Fruit fly (Drosophila melanogaster) whole organism, embryonic: Measurements from ENCODE around the gene CG15764.

Source experiments
- Atf-2 ChIP-seq: fragments of 200-800 bp; sonication (Bioruptor generic); optimal IDR thresholded peaks from 2 replicates; lab custom pipeline; 2016; ENCODE audit warnings: missing biosample characterization, missing genetic modification characterization
- CG10565 ChIP-seq: fragments of 200-800 bp; sonication (Bioruptor generic); optimal IDR thresholded peaks from 3 replicates; lab custom pipeline; 2016; ENCODE audit warnings: missing biosample characterization, mild to moderate bottlenecking, missing genetic modification characterization
- CG8089 ChIP-seq: fragments of 200-800 bp; sonication (Bioruptor generic); optimal IDR thresholded peaks from 3 replicates; lab custom pipeline; 2016; ENCODE audit warnings: missing biosample characterization, missing genetic modification characterization
- CkIIα-i1 ChIP-seq: fragments of 200-800 bp; sonication (Bioruptor generic); IDR thresholded peaks from 2 replicates; pipeline ENCODE4 v1.3.6; 2022; ENCODE audit warnings: missing biosample characterization, missing genetic modification characterization
- Hr51 ChIP-seq, 2 experiments: fragments of 200-800 bp; sonication (Bioruptor generic); optimal IDR thresholded peaks; 2 replicates in 1 of 2; 3 replicates in 1 of 2; lab custom pipeline; 2016 to 2018; ENCODE audit warnings: missing biosample characterization in 2 of 2, missing genetic modification characterization in 2 of 2, mild to moderate bottlenecking in 1 of 2, moderate library complexity in 1 of 2
- Lpt ChIP-seq: fragments of >200 bp; optimal IDR thresholded peaks from 2 replicates; lab custom pipeline; 2018; ENCODE audit warnings: missing biosample characterization, missing genetic modification characterization
- Spps ChIP-seq: fragments of 200-800 bp; sonication (Bioruptor generic); optimal IDR thresholded peaks from 2 replicates; lab custom pipeline; 2018; ENCODE audit warnings: missing biosample characterization, mild to moderate bottlenecking, missing genetic modification characterization
- ems ChIP-seq: fragments of 200-800 bp; sonication (Bioruptor generic); optimal IDR thresholded peaks from 3 replicates; lab custom pipeline; 2016; ENCODE audit warnings: missing biosample characterization, missing genetic modification characterization
- fu2 ChIP-seq: fragments of 200-800 bp; sonication (Bioruptor generic); optimal IDR thresholded peaks from 2 replicates; lab custom pipeline; 2016; ENCODE audit warnings: missing biosample characterization, missing genetic modification characterization
- gsb-n ChIP-seq: fragments of 200-800 bp; sonication (Bioruptor generic); optimal IDR thresholded peaks from 3 replicates; lab custom pipeline; 2018; ENCODE audit warnings: missing biosample characterization, mild to moderate bottlenecking, missing genetic modification characterization
- sqz ChIP-seq: fragments of 200-800 bp; sonication (Bioruptor generic); optimal IDR thresholded peaks from 3 replicates; lab custom pipeline; 2018; ENCODE audit warnings: missing biosample characterization, mild to moderate bottlenecking, missing genetic modification characterization

DNA sequence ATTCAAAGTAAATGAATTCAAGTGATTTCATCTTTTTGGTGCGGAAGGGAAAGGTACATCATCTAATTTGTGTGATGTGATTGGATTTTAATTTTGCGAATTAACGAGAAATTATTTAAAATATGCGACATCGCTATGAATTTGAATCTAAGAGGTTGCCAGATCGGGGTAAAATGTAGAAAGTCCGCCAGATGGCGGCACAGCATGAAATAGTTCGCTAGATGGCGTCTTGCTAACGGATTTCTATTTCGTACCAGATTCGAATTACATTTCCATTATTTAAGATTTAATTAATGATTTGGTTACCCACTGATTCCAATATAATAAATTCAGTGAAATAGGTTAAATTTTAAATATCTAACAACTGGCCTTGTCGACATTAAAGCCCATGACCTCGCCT, 14.5 kb downstream of the CG15764 start:
- TF ChIP-seq Spps: no peak
- TF ChIP-seq CG8089 (GFP tag; lab: Kevin White, UChicago): peak; percentile 11
- TF ChIP-seq gsb-n (tag; lab: Kevin White, UChicago): no peak
- TF ChIP-seq CkIIα-i1 (GFP tag; lab: Robert Waterston, UW): no peak
- no peak for TF ChIP-seq CG10565 (GFP tag; lab: Kevin White, UChicago)
- TF ChIP-seq Atf-2 (GFP tag; lab: Kevin White, UChicago): no peak
- no peak for TF ChIP-seq fu2
- TF ChIP-seq ems: peak; percentile 13
- TF ChIP-seq Hr51 (GFP tag; optimal IDR thresholded peaks at IDR 0.05; lab: Kevin White, UChicago): peak; percentile 10 to 15
- no peak for TF ChIP-seq sqz (GFP tag; lab: Kevin White, UChicago)
- TF ChIP-seq Lpt (GFP tag; lab: Kevin White, UChicago): no peak
